Fruit fly (Drosophila melanogaster) whole organism, wandering third instar larva: ENCODE data around the gene CG33270.
A peak's percentile ranks its signal among the peaks of the same experiment; 100 is the strongest.

Source experiments
- Myc ChIP-seq: fragments of >200 bp; optimal IDR thresholded peaks from 2 replicates; lab custom pipeline; 2017
- dmrt93B ChIP-seq: fragments of 200-800 bp; sonication (Bioruptor generic); optimal IDR thresholded peaks from 2 replicates; lab custom pipeline; 2018; ENCODE audit warnings: missing biosample characterization, mild to moderate bottlenecking, missing genetic modification characterization
- dsf ChIP-seq: sonication (Bioruptor generic); optimal IDR thresholded peaks from 2 replicates; lab custom pipeline; 2016; ENCODE audit warnings: missing biosample characterization, missing genetic modification characterization, borderline replicate concordance

DNA sequence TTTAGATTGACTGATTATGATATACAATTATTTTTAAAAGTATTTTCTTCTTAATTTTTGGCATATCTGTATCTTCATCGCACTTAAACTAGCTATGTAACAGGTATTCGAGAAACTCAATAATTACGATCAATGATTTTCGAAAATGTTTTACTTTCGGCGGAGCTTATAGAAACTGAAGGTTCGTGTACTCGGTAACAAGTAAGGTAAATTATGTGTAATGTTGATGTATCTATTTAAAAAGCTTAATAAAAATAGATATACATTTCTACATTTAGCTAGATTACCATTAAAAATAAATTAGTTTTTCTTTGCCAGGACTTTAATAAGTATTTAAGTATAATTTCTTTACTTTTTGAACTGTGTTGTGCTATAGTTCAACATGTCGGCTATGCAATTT, 424 bp upstream of the CG33270 start:
- peak; percentile 7 for TF ChIP-seq Myc
- no peak for TF ChIP-seq dsf (GFP tag; lab: Kevin White, UChicago)
- no peak for TF ChIP-seq dmrt93B (GFP tag; lab: Kevin White, UChicago)
